Worm (Caenorhabditis elegans): Measurements from ENCODE around the gene Y53G8AM.4.

Y53G8AM.4 gene

DNA sequence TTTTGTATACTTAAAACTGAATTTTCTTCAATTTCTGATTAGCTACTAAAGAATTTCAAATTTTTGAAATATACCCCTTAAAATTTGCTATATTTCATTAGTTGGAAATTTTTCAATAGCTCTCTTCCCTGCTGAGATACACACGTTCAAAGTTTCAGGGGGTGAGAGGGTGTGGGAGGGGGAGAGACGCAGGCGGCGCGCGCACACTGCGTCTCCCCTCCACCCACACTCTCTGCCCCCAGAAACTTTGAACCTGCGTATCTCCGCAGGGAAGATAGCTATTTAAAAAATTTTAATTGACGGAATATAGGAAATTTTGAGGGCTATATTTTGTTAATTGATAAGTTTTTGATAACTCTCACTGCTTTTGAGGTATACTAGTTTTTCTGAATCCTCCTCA is 32.8 kb downstream of the Y53G8AM.4 start:
- no peak for TF ChIP-seq nhr-76 (tag; optimal IDR thresholded peaks at IDR 0.05)
- no peak for TF ChIP-seq lsy-2 (tag; optimal IDR thresholded peaks at IDR 0.05)
- TF ChIP-seq nhr-2 (tag; optimal IDR thresholded peaks at IDR 0.05), result no peak
- TF ChIP-seq nhr-237 (tag; optimal IDR thresholded peaks at IDR 0.05), result no peak
- no peak for TF ChIP-seq cnd-1 (tag; optimal IDR thresholded peaks at IDR 0.05)
- TF ChIP-seq nhr-12 (tag; optimal IDR thresholded peaks at IDR 0.05), result no peak
- TF ChIP-seq unc-62 (GFP tag; optimal IDR thresholded peaks at IDR 0.05), result no peak

DNA sequence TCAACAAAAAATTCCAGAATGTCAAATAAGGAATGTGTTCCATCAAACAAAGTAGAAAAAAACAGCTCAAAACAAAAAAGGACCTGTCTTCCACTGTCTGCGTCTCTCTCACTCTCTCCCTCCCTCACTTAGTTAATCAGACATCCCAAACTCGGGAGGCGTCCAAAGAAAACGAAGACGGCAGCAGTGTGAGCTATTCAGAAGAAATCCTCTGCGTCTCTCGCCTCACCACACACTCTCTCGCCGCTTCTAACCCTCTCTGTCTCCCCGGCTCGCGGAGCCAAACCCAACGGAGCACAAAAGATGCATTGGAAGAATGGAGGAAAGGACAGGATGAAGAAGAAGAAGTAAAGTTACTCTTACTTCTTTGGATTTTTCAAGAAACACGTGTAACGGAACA is 35.2 kb downstream of the Y53G8AM.4 start:
- TF ChIP-seq lsy-2 (tag; optimal IDR thresholded peaks at IDR 0.05), result peak; percentile 18
- TF ChIP-seq unc-120 (tag; optimal IDR thresholded peaks at IDR 0.05; ENCODE audit: poor library complexity, severe bottlenecking), result peak; percentile 36
- no peak for TF ChIP-seq cnd-1 (tag; optimal IDR thresholded peaks at IDR 0.05)
- peak; percentile 77 for TF ChIP-seq ces-1 (GFP tag; optimal IDR thresholded peaks at IDR 0.05)

DNA sequence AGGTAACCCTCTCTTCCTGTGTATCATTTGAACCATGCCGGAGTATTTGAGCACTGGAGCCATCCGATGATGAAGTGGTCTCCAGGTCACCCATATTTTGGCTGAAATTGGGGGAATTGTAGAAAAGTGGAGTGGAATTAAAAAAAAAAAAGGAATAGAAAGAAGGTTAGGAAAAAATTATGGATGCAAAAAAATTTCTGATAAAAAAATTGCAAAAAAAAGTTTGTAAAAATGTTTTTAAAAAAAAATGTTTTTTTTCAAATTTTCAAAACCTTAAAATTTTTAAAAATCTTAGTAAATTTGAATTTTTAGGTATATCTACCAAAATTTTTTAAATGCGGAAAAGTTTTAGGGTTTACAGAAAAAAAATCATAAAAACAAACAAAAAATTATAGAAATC is 36.4 kb downstream of the Y53G8AM.4 start, which contains the start of gene frm-8:
Gene frm-8, minus strand, starts transcription at position 101 of the 400 bp plus-strand sequence.
- TF ChIP-seq nhr-12 (tag; optimal IDR thresholded peaks at IDR 0.05) (no peak), zip-8 (tag; optimal IDR thresholded peaks at IDR 0.05) (no peak), M03D4.4 (tag; optimal IDR thresholded peaks at IDR 0.05) (no peak), tbx-8 (GFP tag; optimal IDR thresholded peaks at IDR 0.05) (no peak), sem-2 (GFP tag; optimal IDR thresholded peaks at IDR 0.05) (no peak), nhr-76 (tag; optimal IDR thresholded peaks at IDR 0.05) (no peak), ham-2 (GFP tag; optimal IDR thresholded peaks at IDR 0.05) (no peak), elt-1 (tag; optimal IDR thresholded peaks at IDR 0.05; ENCODE audit: borderline replicate concordance, insufficient read depth) (no peak), snpc-4 (tag; optimal IDR thresholded peaks at IDR 0.05) (no peak), ceh-43 (GFP tag; optimal IDR thresholded peaks at IDR 0.05) (no peak), mab-5 (tag; optimal IDR thresholded peaks at IDR 0.05) (no peak), ztf-11 (tag; optimal IDR thresholded peaks at IDR 0.05) (no peak)
